Fruit fly (Drosophila melanogaster) whole organism, embryonic: ENCODE measurements around the gene CG34180.

Source experiments
- Bgb ChIP-seq: fragments of 200-800 bp; sonication (Bioruptor generic); IDR thresholded peaks from 2 replicates; pipeline ENCODE4 v1.3.6; 2022; ENCODE audit warnings: missing biosample characterization, missing genetic modification characterization; ENCODE audit not compliant: partially characterized antibody
- CG1233 ChIP-seq: fragments of 200-800 bp; sonication (Bioruptor generic); optimal IDR thresholded peaks from 4 replicates; lab custom pipeline; 2018; ENCODE audit warnings: missing biosample characterization, mild to moderate bottlenecking, missing genetic modification characterization
- CG12391 ChIP-seq: fragments of 200-800 bp; sonication (Bioruptor generic); optimal IDR thresholded peaks from 3 replicates; lab custom pipeline; 2018; ENCODE audit warnings: missing biosample characterization, mild to moderate bottlenecking, missing genetic modification characterization, moderate library complexity
- CG12744 ChIP-seq: fragments of 200-800 bp; sonication (Bioruptor generic); optimal IDR thresholded peaks from 2 replicates; lab custom pipeline; 2016; ENCODE audit warnings: missing biosample characterization, missing genetic modification characterization
- CG13296 ChIP-seq: fragments of 200-800 bp; sonication (Bioruptor generic); optimal IDR thresholded peaks from 3 replicates; lab custom pipeline; 2018; ENCODE audit warnings: missing biosample characterization, mild to moderate bottlenecking, missing genetic modification characterization
- CG13894 ChIP-seq: fragments of 200-800 bp; sonication (Bioruptor generic); optimal IDR thresholded peaks from 3 replicates; lab custom pipeline; 2018; ENCODE audit warnings: missing biosample characterization, mild to moderate bottlenecking, missing genetic modification characterization, moderate library complexity
- CG15011 ChIP-seq: fragments of 200-800 bp; sonication (Bioruptor generic); optimal IDR thresholded peaks from 3 replicates; lab custom pipeline; 2018; ENCODE audit warnings: missing biosample characterization, mild to moderate bottlenecking, missing genetic modification characterization
- CG15073 ChIP-seq: fragments of 200-800 bp; sonication (Bioruptor generic); optimal IDR thresholded peaks from 2 replicates; lab custom pipeline; 2016; ENCODE audit warnings: missing biosample characterization, missing genetic modification characterization
- CG16863 ChIP-seq: fragments of 200-800 bp; sonication (Bioruptor generic); optimal IDR thresholded peaks from 3 replicates; lab custom pipeline; 2016; ENCODE audit warnings: missing biosample characterization, missing genetic modification characterization
- CG17802 ChIP-seq: fragments of 200-800 bp; sonication (Bioruptor generic); optimal IDR thresholded peaks from 2 replicates; lab custom pipeline; 2018; ENCODE audit warnings: missing biosample characterization, mild to moderate bottlenecking, missing genetic modification characterization, moderate library complexity
- CG18599 ChIP-seq: fragments of 200-800 bp; sonication (Bioruptor generic); optimal IDR thresholded peaks from 3 replicates; lab custom pipeline; 2017; ENCODE audit warnings: missing biosample characterization, missing genetic modification characterization, mild to moderate bottlenecking, moderate library complexity, missing genetic modification reagents
- CG32772 ChIP-seq: fragments of 200-800 bp; sonication (Bioruptor generic); IDR thresholded peaks from 2 replicates; pipeline ENCODE4 v1.3.6; 2022; ENCODE audit warnings: missing biosample characterization, missing genetic modification characterization
- CG3407 ChIP-seq: fragments of 200-800 bp; sonication (Bioruptor generic); optimal IDR thresholded peaks from 2 replicates; lab custom pipeline; 2018; ENCODE audit warnings: missing biosample characterization, mild to moderate bottlenecking, missing genetic modification characterization
- CG3838 ChIP-seq: fragments of 200-800 bp; sonication (Bioruptor generic); optimal IDR thresholded peaks from 3 replicates; lab custom pipeline; 2016; ENCODE audit warnings: missing biosample characterization, missing genetic modification characterization
- CG3995 ChIP-seq: fragments of 200-800 bp; sonication (Bioruptor generic); optimal IDR thresholded peaks from 3 replicates; lab custom pipeline; 2016; ENCODE audit warnings: missing biosample characterization, missing genetic modification characterization
- CG4730 ChIP-seq: fragments of 200-800 bp; sonication (Bioruptor generic); IDR thresholded peaks from 2 replicates; pipeline ENCODE4 v1.3.6; 2022; ENCODE audit warnings: missing biosample characterization, missing genetic modification characterization
- CG6272 ChIP-seq: fragments of 200-800 bp; sonication (Bioruptor generic); IDR thresholded peaks from 2 replicates; pipeline ENCODE4 v1.3.6; 2022; ENCODE audit warnings: missing biosample characterization, missing genetic modification characterization
- CG6791 ChIP-seq: fragments of 200-800 bp; sonication (Bioruptor generic); IDR thresholded peaks from 3 replicates; pipeline ENCODE4 v1.3.6; 2022; ENCODE audit warnings: missing biosample characterization, missing genetic modification characterization; ENCODE audit not compliant: partially characterized antibody
- CG8478 ChIP-seq: fragments of >200 bp; optimal IDR thresholded peaks from 2 replicates; lab custom pipeline; 2018
- CG9797 ChIP-seq: fragments of 200-800 bp; sonication (Bioruptor generic); optimal IDR thresholded peaks from 3 replicates; lab custom pipeline; 2018; ENCODE audit warnings: missing biosample characterization, mild to moderate bottlenecking, missing genetic modification characterization
- Dek ChIP-seq: fragments of 200-800 bp; sonication (Bioruptor generic); optimal IDR thresholded peaks from 3 replicates; lab custom pipeline; 2019; ENCODE audit warnings: missing biosample characterization, mild to moderate bottlenecking, missing genetic modification characterization, moderate library complexity
- Dp ChIP-seq: fragments of 200-800 bp; sonication (Bioruptor generic); optimal IDR thresholded peaks from 2 replicates; lab custom pipeline; 2018; ENCODE audit warnings: missing biosample characterization, mild to moderate bottlenecking, missing genetic modification characterization, moderate library complexity
- Eip74EF ChIP-seq, 2 experiments: fragments of 200-800 bp in 1 of 2; fragments of >200 bp in 1 of 2; sonication (Bioruptor generic) in 1 of 2; optimal IDR thresholded peaks; 2 replicates each; lab custom pipeline; 2017 to 2019; ENCODE audit warnings: missing biosample characterization in 2 of 2, missing genetic modification characterization in 2 of 2, mild to moderate bottlenecking in 1 of 2, moderate library complexity in 1 of 2
- Elba2 ChIP-seq: fragments of 200-800 bp; sonication (Bioruptor generic); optimal IDR thresholded peaks from 3 replicates; lab custom pipeline; 2016; ENCODE audit warnings: missing biosample characterization, missing genetic modification characterization
- GATAe ChIP-seq: fragments of 200-800 bp; sonication (Bioruptor generic); conservative IDR thresholded peaks from 2 replicates; pipeline ENCODE4 v1.3.6; 2022; ENCODE audit warnings: missing biosample characterization, missing genetic modification characterization
- H15 ChIP-seq: fragments of 200-800 bp; sonication (Bioruptor generic); IDR thresholded peaks from 3 replicates; pipeline ENCODE4 v1.3.6; 2022; ENCODE audit warnings: missing biosample characterization, missing genetic modification characterization
- HLH3B ChIP-seq: fragments of 200-800 bp; sonication (Bioruptor generic); IDR thresholded peaks from 2 replicates; pipeline ENCODE4 v1.3.6; 2022; ENCODE audit warnings: missing biosample characterization, missing genetic modification characterization
- HLH4C ChIP-seq: fragments of 200-800 bp; sonication (Bioruptor generic); IDR thresholded peaks from 3 replicates; pipeline ENCODE4 v1.3.6; 2022; ENCODE audit warnings: missing biosample characterization, missing genetic modification characterization; ENCODE audit not compliant: partially characterized antibody
- HLH54F ChIP-seq: fragments of 200-800 bp; sonication (Bioruptor generic); optimal IDR thresholded peaks from 3 replicates; lab custom pipeline; 2016; ENCODE audit warnings: missing biosample characterization, missing genetic modification characterization
- Hr39 ChIP-seq: fragments of >200 bp; optimal IDR thresholded peaks from 2 replicates; lab custom pipeline; 2017
- Lhr ChIP-seq: fragments of 200-800 bp; sonication (Bioruptor generic); optimal IDR thresholded peaks from 3 replicates; lab custom pipeline; 2017; ENCODE audit warnings: mild to moderate bottlenecking, missing biosample characterization, missing genetic modification reagents, missing genetic modification characterization
- Rfx ChIP-seq: fragments of 200-800 bp; sonication (Bioruptor generic); IDR thresholded peaks from 2 replicates; pipeline ENCODE4 v1.3.6; 2022; ENCODE audit warnings: missing biosample characterization, missing genetic modification characterization
- Sin3A ChIP-seq: fragments of >200 bp; optimal IDR thresholded peaks from 2 replicates; lab custom pipeline; 2018
- Trl ChIP-seq, 3 experiments: fragments of >200 bp in 2 of 3; fragments of 200-800 bp in 1 of 3; sonication (Bioruptor generic) in 1 of 3; optimal IDR thresholded peaks; 2 replicates in 1 of 3; 3 replicates in 2 of 3; lab custom pipeline; 2016 to 2017; ENCODE audit warnings: missing biosample characterization in 1 of 3, missing genetic modification characterization in 1 of 3
- Vsx1 ChIP-seq: fragments of 200-800 bp; sonication (Bioruptor generic); optimal IDR thresholded peaks from 2 replicates; lab custom pipeline; 2017; ENCODE audit warnings: missing biosample characterization, mild to moderate bottlenecking, missing genetic modification characterization, missing genetic modification reagents
- amos ChIP-seq: fragments of 200-800 bp; sonication (Bioruptor generic); IDR thresholded peaks from 2 replicates; pipeline ENCODE4 v1.3.6; 2022; ENCODE audit warnings: missing biosample characterization, missing genetic modification characterization; ENCODE audit not compliant: partially characterized antibody
- ase ChIP-seq: fragments of 200-800 bp; sonication (Bioruptor generic); IDR thresholded peaks from 3 replicates; pipeline ENCODE4 v1.3.6; 2022; ENCODE audit warnings: missing biosample characterization, missing genetic modification characterization
- crc ChIP-seq: fragments of 200-800 bp; sonication (Bioruptor generic); optimal IDR thresholded peaks from 2 replicates; lab custom pipeline; 2016; ENCODE audit warnings: missing biosample characterization, missing genetic modification characterization
- gcm ChIP-seq: fragments of 200-800 bp; sonication (Bioruptor generic); optimal IDR thresholded peaks from 2 replicates; lab custom pipeline; 2019; ENCODE audit warnings: missing biosample characterization, mild to moderate bottlenecking, missing genetic modification characterization, moderate library complexity
- hbn ChIP-seq: fragments of 200-800 bp; sonication (Bioruptor generic); IDR thresholded peaks from 2 replicates; pipeline ENCODE4 v1.3.6; 2022; ENCODE audit warnings: missing biosample characterization, missing genetic modification characterization; ENCODE audit not compliant: partially characterized antibody
- knrl ChIP-seq: fragments of 200-800 bp; sonication (Bioruptor generic); IDR thresholded peaks from 3 replicates; pipeline ENCODE4 v1.3.6; 2022; ENCODE audit warnings: missing biosample characterization, missing genetic modification characterization; ENCODE audit not compliant: partially characterized antibody
- mld ChIP-seq: fragments of 200-800 bp; sonication (Bioruptor generic); IDR thresholded peaks from 3 replicates; pipeline ENCODE4 v1.3.6; 2022; ENCODE audit warnings: missing biosample characterization, missing genetic modification characterization; ENCODE audit not compliant: partially characterized antibody
- pb ChIP-seq: fragments of 200-800 bp; sonication (Bioruptor generic); optimal IDR thresholded peaks from 3 replicates; lab custom pipeline; 2016; ENCODE audit warnings: missing biosample characterization, missing genetic modification characterization
- psq ChIP-seq: fragments of 200-800 bp; sonication (Bioruptor generic); optimal IDR thresholded peaks from 2 replicates; lab custom pipeline; 2017; ENCODE audit warnings: missing biosample characterization, missing genetic modification characterization
- pum ChIP-seq: fragments of 200-800 bp; sonication (Bioruptor generic); optimal IDR thresholded peaks from 2 replicates; lab custom pipeline; 2016; ENCODE audit warnings: missing biosample characterization, missing genetic modification characterization
- seq ChIP-seq: fragments of 200-800 bp; sonication (Bioruptor generic); IDR thresholded peaks from 2 replicates; pipeline ENCODE4 v1.3.6; 2022; ENCODE audit warnings: missing biosample characterization, missing genetic modification characterization
- sob ChIP-seq: fragments of 200-800 bp; sonication (Bioruptor generic); IDR thresholded peaks from 2 replicates; pipeline ENCODE4 v1.3.6; 2022; ENCODE audit warnings: missing biosample characterization, missing genetic modification characterization
- stc ChIP-seq: fragments of 200-800 bp; sonication (Bioruptor generic); IDR thresholded peaks from 2 replicates; pipeline ENCODE4 v1.3.6; 2022; ENCODE audit warnings: missing biosample characterization, missing genetic modification characterization
- tap ChIP-seq: fragments of 200-800 bp; optimal IDR thresholded peaks from 3 replicates; lab custom pipeline; 2019; ENCODE audit warnings: missing biosample characterization, mild to moderate bottlenecking, missing genetic modification characterization, moderate library complexity
- tgo ChIP-seq: fragments of 200-800 bp; sonication (Bioruptor generic); IDR thresholded peaks from 3 replicates; pipeline ENCODE4 v1.3.6; 2022; ENCODE audit warnings: missing biosample characterization, missing genetic modification characterization
- zen2 ChIP-seq: fragments of 200-800 bp; sonication (Bioruptor generic); IDR thresholded peaks from 3 replicates; pipeline ENCODE4 v1.3.6; 2022; ENCODE audit warnings: missing biosample characterization, missing genetic modification characterization; ENCODE audit not compliant: partially characterized antibody

Gene CG34180

dm6 chr2L:6050575-6050974, 9.7 kb upstream of the CG34180 start, which contains the start of gene CG9135 (continued):
- TF ChIP-seq CG17802 (tag; lab: Kevin White, UChicago) (peak; percentile 83), psq (GFP tag; lab: Kevin White, UChicago) (no peak), HLH54F (GFP tag; lab: Kevin White, UChicago) (no peak), Elba2 (GFP tag; lab: Kevin White, UChicago) (no peak), CG15011 (GFP tag; lab: Kevin White, UChicago) (no peak), Dek (peak; percentile 35), amos (GFP tag; lab: Robert Waterston, UW) (peak; percentile 99), CG18599 (GFP tag; lab: Kevin White, UChicago) (no peak), seq (GFP tag; lab: Robert Waterston, UW) (no peak), hbn (GFP tag; lab: Robert Waterston, UW) (peak; percentile 98), gcm (no peak), HLH4C (GFP tag; lab: Robert Waterston, UW) (peak; percentile 99), CG3838 (GFP tag; lab: Kevin White, UChicago) (no peak), CG16863 (GFP tag; lab: Kevin White, UChicago) (no peak), CG12744 (GFP tag; lab: Kevin White, UChicago) (no peak), CG1233 (GFP tag; lab: Kevin White, UChicago) (no peak), CG6272 (GFP tag; lab: Robert Waterston, UW) (peak; percentile 28; the same call in 1 of the 2 replicates), Hr39 (lab: Kevin White, UChicago) (no peak), CG8478 (lab: Kevin White, UChicago) (no peak), H15 (GFP tag; lab: Robert Waterston, UW) (no peak), CG15073 (GFP tag; lab: Kevin White, UChicago) (no peak), CG12391 (tag; lab: Kevin White, UChicago) (no peak), CG4730 (GFP tag; lab: Robert Waterston, UW) (no peak), CG13296 (GFP tag; lab: Kevin White, UChicago) (no peak), CG9797 (peak; percentile 15), Vsx1 (GFP tag; lab: Kevin White, UChicago) (no peak), ase (GFP tag; lab: Robert Waterston, UW) (no peak), CG3407 (no peak), tgo (GFP tag; lab: Robert Waterston, UW) (no peak), CG3995 (GFP tag; lab: Kevin White, UChicago) (peak; percentile 60), Sin3A (peak; percentile 42), Eip74EF (GFP tag; optimal IDR thresholded peaks at IDR 0.05; lab: Kevin White, UChicago) (no peak), pb (GFP tag; lab: Kevin White, UChicago) (no peak), CG13894 (tag; lab: Kevin White, UChicago) (no peak), stc (GFP tag; lab: Robert Waterston, UW) (no peak), crc (GFP tag; lab: Kevin White, UChicago) (no peak), Dp (peak; percentile 70), tap (tag; lab: Kevin White, UChicago) (no peak), sob (GFP tag; lab: Robert Waterston, UW) (peak; percentile 50; the same call in 1 of the 2 replicates), GATAe (GFP tag; lab: Robert Waterston, UW) (no peak), Bgb (peak; percentile 99), Trl (optimal IDR thresholded peaks at IDR 0.05; lab: Kevin White, UChicago) (no peak), Trl (GFP tag; optimal IDR thresholded peaks at IDR 0.05; lab: Kevin White, UChicago) (no peak), CG32772 (no peak), Rfx (GFP tag; lab: Robert Waterston, UW) (peak; percentile 62), Lhr (GFP tag; lab: Kevin White, UChicago) (peak; percentile 56), zen2 (GFP tag; lab: Robert Waterston, UW) (peak; percentile 99), HLH3B (GFP tag; lab: Robert Waterston, UW) (no peak), mld (GFP tag; lab: Robert Waterston, UW) (peak; percentile 99), knrl (GFP tag; lab: Robert Waterston, UW) (peak; percentile 98), CG6791 (GFP tag; lab: Robert Waterston, UW) (peak; percentile 100), pum (no peak)
- TF ChIP-seq, all 482 proteins: peak for 82
